Fruit fly (Drosophila melanogaster) whole organism, embryonic: ENCODE data around the gene Tfb5.

Experiments used
- Adf1 ChIP-seq: fragments of 200-800 bp; sonication (Bioruptor generic); IDR thresholded peaks from 2 replicates; pipeline ENCODE4 v1.3.6; 2022; ENCODE audit warnings: missing biosample characterization, missing genetic modification characterization
- Bdp1 ChIP-seq: fragments of 200-800 bp; sonication (Bioruptor generic); optimal IDR thresholded peaks from 3 replicates; lab custom pipeline; 2016; ENCODE audit warnings: missing biosample characterization, missing genetic modification characterization
- CG10565 ChIP-seq: fragments of 200-800 bp; sonication (Bioruptor generic); optimal IDR thresholded peaks from 3 replicates; lab custom pipeline; 2016; ENCODE audit warnings: missing biosample characterization, mild to moderate bottlenecking, missing genetic modification characterization
- CG10654 ChIP-seq: fragments of 200-800 bp; sonication (Bioruptor generic); optimal IDR thresholded peaks from 2 replicates; lab custom pipeline; 2016; ENCODE audit warnings: missing biosample characterization, missing genetic modification characterization
- CG10959 ChIP-seq: fragments of 200-800 bp; sonication (Bioruptor generic); IDR thresholded peaks from 2 replicates; pipeline ENCODE4 v1.3.6; 2022; ENCODE audit warnings: missing biosample characterization, missing genetic modification characterization
- CG11456 ChIP-seq: fragments of 200-800 bp; sonication (Bioruptor generic); IDR thresholded peaks from 3 replicates; pipeline ENCODE4 v1.3.6; 2022; ENCODE audit warnings: missing biosample characterization, missing genetic modification characterization
- CG11504 ChIP-seq: fragments of 200-800 bp; sonication (Bioruptor generic); optimal IDR thresholded peaks from 3 replicates; lab custom pipeline; 2019; ENCODE audit warnings: missing biosample characterization, mild to moderate bottlenecking, missing genetic modification characterization, moderate library complexity
- CG12155 ChIP-seq: fragments of 200-800 bp; sonication (Bioruptor generic); optimal IDR thresholded peaks from 3 replicates; lab custom pipeline; 2016; ENCODE audit warnings: missing biosample characterization, missing genetic modification characterization
- CG12744 ChIP-seq: fragments of 200-800 bp; sonication (Bioruptor generic); optimal IDR thresholded peaks from 2 replicates; lab custom pipeline; 2016; ENCODE audit warnings: missing biosample characterization, missing genetic modification characterization
- CG17361 ChIP-seq: fragments of 200-800 bp; sonication (Bioruptor generic); IDR thresholded peaks from 3 replicates; pipeline ENCODE4 v1.3.6; 2022; ENCODE audit warnings: missing biosample characterization, missing genetic modification characterization
- CG3726 ChIP-seq: fragments of 200-800 bp; sonication (Bioruptor generic); IDR thresholded peaks from 3 replicates; pipeline ENCODE4, ENCODE4 v1.3.6; 2022; ENCODE audit warnings: missing biosample characterization, missing genetic modification characterization
- CG4328 ChIP-seq: fragments of 200-800 bp; sonication (Bioruptor generic); optimal IDR thresholded peaks from 3 replicates; lab custom pipeline; 2017; ENCODE audit warnings: missing biosample characterization, missing genetic modification reagents, missing genetic modification characterization
- CG5180 ChIP-seq: fragments of 200-800 bp; sonication (Bioruptor generic); optimal IDR thresholded peaks from 3 replicates; lab custom pipeline; 2017; ENCODE audit warnings: missing biosample characterization, missing genetic modification characterization, mild to moderate bottlenecking, moderate library complexity, missing genetic modification reagents
- CG7839 ChIP-seq: fragments of 200-800 bp; sonication (Bioruptor generic); optimal IDR thresholded peaks from 3 replicates; lab custom pipeline; 2018; ENCODE audit warnings: missing biosample characterization, mild to moderate bottlenecking, missing genetic modification characterization, moderate library complexity
- CG8359 ChIP-seq: fragments of 200-800 bp; sonication (Bioruptor generic); optimal IDR thresholded peaks from 2 replicates; lab custom pipeline; 2017; ENCODE audit warnings: missing biosample characterization, mild to moderate bottlenecking, missing genetic modification characterization, borderline replicate concordance
- CG8388 ChIP-seq: fragments of 200-800 bp; sonication (Bioruptor generic); optimal IDR thresholded peaks from 2 replicates; lab custom pipeline; 2019; ENCODE audit warnings: missing biosample characterization, mild to moderate bottlenecking, missing genetic modification characterization, moderate library complexity
- CHES-1-like ChIP-seq: fragments of 200-800 bp; sonication (Bioruptor generic); optimal IDR thresholded peaks from 2 replicates; lab custom pipeline; 2016; ENCODE audit warnings: missing biosample characterization, missing genetic modification characterization
- Chrac-16 ChIP-seq: fragments of 200-800 bp; sonication (Bioruptor generic); optimal IDR thresholded peaks from 3 replicates; lab custom pipeline; 2016; ENCODE audit warnings: missing biosample characterization, missing genetic modification characterization
- Dll ChIP-seq: fragments of 200-800 bp; sonication (Bioruptor generic); IDR thresholded peaks from 4 replicates; pipeline ENCODE4 v1.3.6; 2022; ENCODE audit warnings: missing biosample characterization, missing genetic modification characterization; ENCODE audit not compliant: partially characterized antibody
- Doc3 ChIP-seq: fragments of 200-800 bp; sonication (Bioruptor generic); IDR thresholded peaks from 3 replicates; pipeline ENCODE4 v1.3.6; 2022; ENCODE audit warnings: missing biosample characterization, missing genetic modification characterization; ENCODE audit not compliant: partially characterized antibody
- Dref ChIP-seq: fragments of 200-800 bp; sonication (Bioruptor generic); IDR thresholded peaks from 2 replicates; pipeline ENCODE4 v1.3.6; 2022; ENCODE audit warnings: missing biosample characterization, missing genetic modification characterization
- HHEX ChIP-seq: fragments of 200-800 bp; sonication (Bioruptor generic); optimal IDR thresholded peaks from 3 replicates; lab custom pipeline; 2017; ENCODE audit warnings: missing biosample characterization, mild to moderate bottlenecking, missing genetic modification characterization, missing genetic modification reagents
- Hand ChIP-seq: fragments of 200-800 bp; sonication (Bioruptor generic); optimal IDR thresholded peaks from 2 replicates; lab custom pipeline; 2017; ENCODE audit warnings: mild to moderate bottlenecking, missing biosample characterization, missing genetic modification reagents, missing genetic modification characterization
- Lhr ChIP-seq: fragments of 200-800 bp; sonication (Bioruptor generic); optimal IDR thresholded peaks from 3 replicates; lab custom pipeline; 2017; ENCODE audit warnings: mild to moderate bottlenecking, missing biosample characterization, missing genetic modification reagents, missing genetic modification characterization
- Mad ChIP-seq: fragments of 200-800 bp; sonication (Bioruptor generic); optimal IDR thresholded peaks from 2 replicates; lab custom pipeline; 2016; ENCODE audit warnings: missing biosample characterization, missing genetic modification characterization
- Max ChIP-seq: fragments of 200-800 bp; sonication (Bioruptor generic); optimal IDR thresholded peaks from 2 replicates; lab custom pipeline; 2016; ENCODE audit warnings: missing biosample characterization, mild to moderate bottlenecking, missing genetic modification characterization
- PHDP ChIP-seq: fragments of 200-800 bp; sonication (Bioruptor generic); optimal IDR thresholded peaks from 3 replicates; lab custom pipeline; 2018; ENCODE audit warnings: missing biosample characterization, mild to moderate bottlenecking, missing genetic modification characterization, moderate library complexity
- Six4 ChIP-seq: fragments of 200-800 bp; sonication (Bioruptor generic); optimal IDR thresholded peaks from 2 replicates; lab custom pipeline; 2016; ENCODE audit warnings: missing biosample characterization, missing genetic modification characterization
- Spps ChIP-seq: fragments of 200-800 bp; sonication (Bioruptor generic); optimal IDR thresholded peaks from 2 replicates; lab custom pipeline; 2018; ENCODE audit warnings: missing biosample characterization, mild to moderate bottlenecking, missing genetic modification characterization
- Xbp1 ChIP-seq: fragments of 200-800 bp; sonication (Bioruptor generic); optimal IDR thresholded peaks from 3 replicates; lab custom pipeline; 2016; ENCODE audit warnings: missing biosample characterization, mild to moderate bottlenecking, missing genetic modification characterization
- Xrp1 ChIP-seq: fragments of 200-800 bp; sonication (Bioruptor generic); IDR thresholded peaks from 2 replicates; pipeline ENCODE4 v1.3.6; 2022; ENCODE audit warnings: missing biosample characterization, missing genetic modification characterization
- ara ChIP-seq: fragments of 200-800 bp; sonication (Bioruptor generic); IDR thresholded peaks from 2 replicates; pipeline ENCODE4 v1.3.6; 2022; ENCODE audit warnings: missing biosample characterization, missing genetic modification characterization
- cg ChIP-seq: fragments of 200-800 bp; sonication (Bioruptor generic); optimal IDR thresholded peaks from 3 replicates; lab custom pipeline; 2019; ENCODE audit warnings: missing biosample characterization, mild to moderate bottlenecking, missing genetic modification characterization, moderate library complexity
- dmrt11E ChIP-seq: fragments of 200-800 bp; sonication (Bioruptor generic); optimal IDR thresholded peaks from 3 replicates; lab custom pipeline; 2018; ENCODE audit warnings: missing biosample characterization, mild to moderate bottlenecking, missing genetic modification characterization, moderate library complexity
- gt ChIP-seq: fragments of 200-800 bp; sonication (Bioruptor generic); IDR thresholded peaks from 2 replicates; pipeline ENCODE4 v1.3.6; 2022; ENCODE audit warnings: missing biosample characterization, missing genetic modification characterization
- hb ChIP-seq: fragments of 200-800 bp; sonication (Bioruptor generic); IDR thresholded peaks from 3 replicates; pipeline ENCODE4 v1.3.6; 2022; ENCODE audit warnings: missing biosample characterization, missing genetic modification characterization; ENCODE audit not compliant: partially characterized antibody
- insv ChIP-seq, 2 experiments: fragments of 200-800 bp; sonication (Bioruptor generic); optimal IDR thresholded peaks; 3 replicates each; lab custom pipeline; 2016 to 2018; ENCODE audit warnings: missing biosample characterization in 2 of 2, missing genetic modification characterization in 2 of 2
- klu ChIP-seq: fragments of 200-800 bp; sonication (Bioruptor generic); IDR thresholded peaks from 2 replicates; pipeline ENCODE4 v1.3.6; 2022; ENCODE audit warnings: missing biosample characterization, missing genetic modification characterization
- kni ChIP-seq: fragments of 200-800 bp; sonication (Bioruptor generic); optimal IDR thresholded peaks from 3 replicates; lab custom pipeline; 2017; ENCODE audit warnings: mild to moderate bottlenecking, missing biosample characterization, missing genetic modification reagents, missing genetic modification characterization
- nom ChIP-seq: fragments of 200-800 bp; sonication (Bioruptor generic); optimal IDR thresholded peaks from 2 replicates; lab custom pipeline; 2017; ENCODE audit warnings: missing biosample characterization, missing genetic modification characterization, mild to moderate bottlenecking, moderate library complexity, missing genetic modification reagents
- sc ChIP-seq, 3 experiments: fragments of >200 bp in 2 of 3; fragments of 200-800 bp in 1 of 3; sonication (Bioruptor generic) in 1 of 3; optimal IDR thresholded peaks; 2 replicates in 2 of 3; 3 replicates in 1 of 3; lab custom pipeline; 2017; ENCODE audit warnings: mild to moderate bottlenecking in 1 of 3, missing biosample characterization in 1 of 3, missing genetic modification characterization in 1 of 3, missing genetic modification reagents in 1 of 3
- sd ChIP-seq: fragments of 200-800 bp; sonication (Bioruptor generic); optimal IDR thresholded peaks from 3 replicates; lab custom pipeline; 2018; ENCODE audit warnings: missing biosample characterization, mild to moderate bottlenecking, missing genetic modification characterization, moderate library complexity
- seq ChIP-seq: fragments of 200-800 bp; sonication (Bioruptor generic); IDR thresholded peaks from 2 replicates; pipeline ENCODE4 v1.3.6; 2022; ENCODE audit warnings: missing biosample characterization, missing genetic modification characterization
- sima ChIP-seq: fragments of 200-800 bp; sonication (Bioruptor generic); optimal IDR thresholded peaks from 2 replicates; lab custom pipeline; 2016; ENCODE audit warnings: missing biosample characterization, missing genetic modification characterization
- sna ChIP-seq: fragments of 200-800 bp; sonication (Bioruptor generic); IDR thresholded peaks from 2 replicates; pipeline ENCODE4 v1.3.6; 2022; ENCODE audit warnings: missing biosample characterization, missing genetic modification characterization; ENCODE audit not compliant: partially characterized antibody
- toy ChIP-seq: fragments of 200-800 bp; sonication (Bioruptor generic); IDR thresholded peaks from 2 replicates; pipeline ENCODE4 v1.3.6; 2022; ENCODE audit warnings: missing biosample characterization, missing genetic modification characterization
- trem ChIP-seq: fragments of 200-800 bp; optimal IDR thresholded peaks from 3 replicates; lab custom pipeline; 2019; ENCODE audit warnings: missing biosample characterization, mild to moderate bottlenecking, missing genetic modification characterization, moderate library complexity
- trh ChIP-seq: fragments of 200-800 bp; sonication (Bioruptor generic); optimal IDR thresholded peaks from 2 replicates; lab custom pipeline; 2016; ENCODE audit warnings: missing biosample characterization, missing genetic modification characterization
- usp ChIP-seq: fragments of >200 bp; optimal IDR thresholded peaks from 2 replicates; lab custom pipeline; 2017; ENCODE audit warnings: missing biosample characterization, missing genetic modification characterization

Gene Tfb5

dm6 chr2L:5059645-5060254 lies 49.1 kb upstream of the Tfb5 start, which contains the start of gene Rpn11 (continued):
- TF ChIP-seq Chrac-16 (peak; percentile 51), toy (GFP tag; lab: Robert Waterston, UW) (no peak), Doc3 (GFP tag; lab: Robert Waterston, UW) (0 out of 3 replicates have a peak, but pooled peaks have one; percentile 33), cg (no peak), Xrp1 (GFP tag; lab: Robert Waterston, UW) (peak; percentile 38; the same call in 1 of the 2 replicates), CG10565 (GFP tag; lab: Kevin White, UChicago) (no peak), Bdp1 (peak; percentile 15), nom (peak; percentile 28), sima (no peak), Lhr (GFP tag; lab: Kevin White, UChicago) (peak; percentile 43), Max (GFP tag; lab: Kevin White, UChicago) (peak; percentile 46), Xbp1 (GFP tag; lab: Kevin White, UChicago) (peak; percentile 53), CG3726 (no peak), sd (tag; lab: Kevin White, UChicago) (peak; percentile 41), seq (GFP tag; lab: Robert Waterston, UW) (no peak), sc (optimal IDR thresholded peaks at IDR 0.05; lab: Kevin White, UChicago) (no peak), sc (GFP tag; optimal IDR thresholded peaks at IDR 0.05; lab: Kevin White, UChicago) (peak; percentile 24), sna (GFP tag; lab: Robert Waterston, UW) (no peak), CG7839 (tag; lab: Kevin White, UChicago) (peak; percentile 71), dmrt11E (tag; lab: Kevin White, UChicago) (peak; percentile 70), CHES-1-like (GFP tag; lab: Kevin White, UChicago) (peak; percentile 7), trh (GFP tag; lab: Kevin White, UChicago) (peak; percentile 36), Hand (GFP tag; lab: Kevin White, UChicago) (peak; percentile 33), CG10959 (no peak), Adf1 (GFP tag; lab: Robert Waterston, UW) (no peak), insv (GFP tag; optimal IDR thresholded peaks at IDR 0.05; lab: Kevin White, UChicago) (no peak), CG17361 (GFP tag; lab: Robert Waterston, UW) (peak; percentile 86), CG12155 (peak; percentile 71), trem (tag; lab: Kevin White, UChicago) (peak; percentile 66), Spps (tag; lab: Kevin White, UChicago) (peak; percentile 34), CG4328 (GFP tag; lab: Kevin White, UChicago) (peak; percentile 60), CG5180 (GFP tag; lab: Kevin White, UChicago) (no peak), CG8388 (peak; percentile 65), kni (no peak), ara (0 out of 2 replicates have a peak, but pooled peaks have one; percentile 18), hb (no peak), Mad (GFP tag; lab: Kevin White, UChicago) (no peak), CG12744 (GFP tag; lab: Kevin White, UChicago) (peak; percentile 35), HHEX (GFP tag; lab: Kevin White, UChicago) (peak; percentile 42), Dref (GFP tag; lab: Robert Waterston, UW) (peak; percentile 77), gt (GFP tag; lab: Robert Waterston, UW) (no peak), CG8359 (GFP tag; lab: Kevin White, UChicago) (peak; percentile 8), CG10654 (peak; percentile 36), PHDP (tag; lab: Kevin White, UChicago) (peak; percentile 44), Six4 (GFP tag; lab: Kevin White, UChicago) (peak; percentile 46), usp (no peak), CG11504 (tag; lab: Kevin White, UChicago) (peak; percentile 73), Dll (peak; percentile 74), klu (GFP tag; lab: Robert Waterston, UW) (no peak), CG11456 (no peak; the same call in 2 of the 3 replicates)
